Fruit fly (Drosophila melanogaster) whole organism, wandering third instar larva: ENCODE results near the gene CG34307.

Source experiments
- Abd-B ChIP-seq: fragments of >200 bp; optimal IDR thresholded peaks from 2 replicates; lab custom pipeline; 2017; ENCODE audit warnings: missing biosample characterization, missing genetic modification characterization
- CG32264 ChIP-seq: fragments of 200-800 bp; sonication (Bioruptor generic); optimal IDR thresholded peaks from 2 replicates; lab custom pipeline; 2016; ENCODE audit warnings: missing biosample characterization, missing genetic modification characterization
- CG9705 ChIP-seq: fragments of 200-800 bp; sonication (Bioruptor generic); optimal IDR thresholded peaks from 2 replicates; lab custom pipeline; 2018; ENCODE audit warnings: missing biosample characterization, mild to moderate bottlenecking, missing genetic modification characterization
- CrebA ChIP-seq: fragments of 200-800 bp; sonication (Bioruptor generic); optimal IDR thresholded peaks from 2 replicates; lab custom pipeline; 2016; ENCODE audit warnings: missing biosample characterization, mild to moderate bottlenecking, missing genetic modification characterization, borderline replicate concordance
- Dfd ChIP-seq: fragments of >200 bp; optimal IDR thresholded peaks from 2 replicates; lab custom pipeline; 2017; ENCODE audit warnings: missing biosample characterization, missing genetic modification characterization
- Dif ChIP-seq: fragments of 200-275, 200-300 bp; sonication (Bioruptor generic); optimal IDR thresholded peaks from 2 replicates; lab custom pipeline; 2018; ENCODE audit warnings: missing biosample characterization, missing genetic modification characterization; ENCODE audit not compliant: partially characterized antibody
- GATAd ChIP-seq: sonication (Bioruptor generic); optimal IDR thresholded peaks from 2 replicates; lab custom pipeline; 2016; ENCODE audit warnings: missing biosample characterization, missing genetic modification characterization
- HLH106 ChIP-seq: fragments of 200-800 bp; optimal IDR thresholded peaks from 3 replicates; lab custom pipeline; 2019; ENCODE audit warnings: missing biosample characterization, mild to moderate bottlenecking, missing genetic modification characterization, moderate library complexity
- Hnf4 ChIP-seq: fragments of 200-800 bp; sonication (Bioruptor generic); optimal IDR thresholded peaks from 2 replicates; lab custom pipeline; 2016; ENCODE audit warnings: missing biosample characterization, mild to moderate bottlenecking, missing genetic modification characterization
- Hr78 ChIP-seq: fragments of >200 bp; optimal IDR thresholded peaks from 2 replicates; lab custom pipeline; 2017; ENCODE audit warnings: missing biosample characterization, missing genetic modification characterization
- Hr83 ChIP-seq: fragments of 200-300 bp; sonication (Bioruptor generic); optimal IDR thresholded peaks from 2 replicates; lab custom pipeline; 2016; ENCODE audit warnings: missing biosample characterization, mild to moderate bottlenecking, missing genetic modification characterization, moderate library complexity; ENCODE audit not compliant: poor library complexity, severe bottlenecking
- Jra ChIP-seq: sonication (Bioruptor generic); optimal IDR thresholded peaks from 2 replicates; lab custom pipeline; 2016; ENCODE audit warnings: missing biosample characterization, missing genetic modification characterization
- Mio ChIP-seq: sonication (Bioruptor generic); optimal IDR thresholded peaks from 2 replicates; lab custom pipeline; 2016; ENCODE audit warnings: missing biosample characterization, missing genetic modification characterization
- Myc ChIP-seq: fragments of >200 bp; optimal IDR thresholded peaks from 2 replicates; lab custom pipeline; 2017
- N ChIP-seq: fragments of >200 bp; optimal IDR thresholded peaks from 2 replicates; lab custom pipeline; 2018; ENCODE audit warnings: missing biosample characterization, missing external identifiers, missing genetic modification characterization
- OdsH ChIP-seq: fragments of 200-800 bp; sonication (Bioruptor generic); optimal IDR thresholded peaks from 2 replicates; lab custom pipeline; 2016; ENCODE audit warnings: missing biosample characterization, mild to moderate bottlenecking, missing genetic modification characterization
- Rel ChIP-seq, 2 experiments: fragments of 200-800 bp; sonication (Bioruptor generic) in 1 of 2; optimal IDR thresholded peaks; 2 replicates in 1 of 2; 3 replicates in 1 of 2; lab custom pipeline; 2016 to 2019; ENCODE audit warnings: mild to moderate bottlenecking in 2 of 2, missing biosample characterization in 2 of 2, missing genetic modification characterization in 2 of 2, moderate library complexity in 1 of 2
- Sp1 ChIP-seq: fragments of 200-800 bp; sonication (Bioruptor generic); optimal IDR thresholded peaks from 3 replicates; lab custom pipeline; 2019; ENCODE audit warnings: missing biosample characterization, mild to moderate bottlenecking, missing genetic modification characterization, moderate library complexity
- Vsx2 ChIP-seq: fragments of 200-300, 225-300 bp; sonication (Bioruptor generic); optimal IDR thresholded peaks from 2 replicates; lab custom pipeline; 2018; ENCODE audit warnings: missing biosample characterization, missing genetic modification characterization; ENCODE audit not compliant: partially characterized antibody
- br ChIP-seq: fragments of 200-800 bp; sonication (Bioruptor generic); optimal IDR thresholded peaks from 2 replicates; lab custom pipeline; 2016; ENCODE audit warnings: missing biosample characterization, missing genetic modification characterization
- brk ChIP-seq: fragments of 200-800 bp; sonication (Bioruptor generic); optimal IDR thresholded peaks from 2 replicates; lab custom pipeline; 2016; ENCODE audit warnings: missing biosample characterization, mild to moderate bottlenecking, missing genetic modification characterization
- dl ChIP-seq, 2 experiments: fragments of 175-275, 200-275 bp in 1 of 2; fragments of 200-275 bp in 1 of 2; sonication (Bioruptor generic); optimal IDR thresholded peaks; lab custom pipeline; 2018; ENCODE audit warnings: mild to moderate bottlenecking in 2 of 2, missing biosample characterization in 2 of 2, missing genetic modification characterization in 2 of 2, moderate library complexity in 2 of 2; ENCODE audit not compliant: partially characterized antibody in 2 of 2, insufficient read depth in 1 of 2
- dmrt93B ChIP-seq: fragments of 200-800 bp; sonication (Bioruptor generic); optimal IDR thresholded peaks from 2 replicates; lab custom pipeline; 2018; ENCODE audit warnings: missing biosample characterization, mild to moderate bottlenecking, missing genetic modification characterization
- dsf ChIP-seq: sonication (Bioruptor generic); optimal IDR thresholded peaks from 2 replicates; lab custom pipeline; 2016; ENCODE audit warnings: missing biosample characterization, missing genetic modification characterization, borderline replicate concordance
- ey ChIP-seq: fragments of 200-800 bp; sonication (Bioruptor generic); optimal IDR thresholded peaks from 2 replicates; lab custom pipeline; 2016; ENCODE audit warnings: missing biosample characterization, missing genetic modification characterization
- foxo ChIP-seq, 2 experiments: fragments of 200-800 bp; sonication (Bioruptor generic); optimal IDR thresholded peaks; 2 replicates in 1 of 2; 3 replicates in 1 of 2; lab custom pipeline; 2016 to 2017; ENCODE audit warnings: missing biosample characterization in 2 of 2, missing genetic modification characterization in 2 of 2
- fru ChIP-seq: fragments of 200-800 bp; sonication (Bioruptor generic); optimal IDR thresholded peaks from 3 replicates; lab custom pipeline; 2016; ENCODE audit warnings: missing biosample characterization, mild to moderate bottlenecking, missing genetic modification characterization
- h ChIP-seq: fragments of 200-800 bp; sonication (Bioruptor generic); optimal IDR thresholded peaks from 3 replicates; lab custom pipeline; 2016; ENCODE audit warnings: missing biosample characterization, mild to moderate bottlenecking, missing genetic modification characterization
- jim ChIP-seq: fragments of 175-275, 200-325 bp; sonication (Bioruptor generic); optimal IDR thresholded peaks from 2 replicates; lab custom pipeline; 2016; ENCODE audit warnings: missing biosample characterization, mild to moderate bottlenecking, missing genetic modification characterization
- lola ChIP-seq: fragments of >200 bp; optimal IDR thresholded peaks from 2 replicates; lab custom pipeline; 2017; ENCODE audit warnings: missing biosample characterization, missing genetic modification characterization
- pan ChIP-seq: fragments of >200 bp; optimal IDR thresholded peaks from 2 replicates; lab custom pipeline; 2017
- psq ChIP-seq: fragments of 200-800 bp; sonication (Bioruptor generic); optimal IDR thresholded peaks from 3 replicates; lab custom pipeline; 2017; ENCODE audit warnings: missing biosample characterization, mild to moderate bottlenecking, missing genetic modification characterization, moderate library complexity
- rgr ChIP-seq: fragments of 200-800 bp; sonication (Bioruptor generic); optimal IDR thresholded peaks from 3 replicates; lab custom pipeline; 2016; ENCODE audit warnings: missing biosample characterization, mild to moderate bottlenecking, missing genetic modification characterization
- sage ChIP-seq: fragments of 200-800 bp; sonication (Bioruptor generic); optimal IDR thresholded peaks from 2 replicates; lab custom pipeline; 2016; ENCODE audit warnings: missing biosample characterization, mild to moderate bottlenecking, missing genetic modification characterization
- sv ChIP-seq: fragments of 200-800 bp; sonication (Bioruptor generic); optimal IDR thresholded peaks from 3 replicates; lab custom pipeline; 2016; ENCODE audit warnings: missing biosample characterization, missing genetic modification characterization
- tai ChIP-seq: sonication (Bioruptor generic); optimal IDR thresholded peaks from 2 replicates; lab custom pipeline; 2016; ENCODE audit warnings: missing biosample characterization, missing genetic modification characterization
- usp ChIP-seq: fragments of >200 bp; optimal IDR thresholded peaks from 2 replicates; lab custom pipeline; 2017; ENCODE audit warnings: missing biosample characterization, missing genetic modification characterization
- woc ChIP-seq: sonication (Bioruptor generic); optimal IDR thresholded peaks from 2 replicates; lab custom pipeline; 2016; ENCODE audit warnings: missing biosample characterization, mild to moderate bottlenecking, missing genetic modification characterization

CG34307 gene

dm6 chr3R:11883129-11883528, 14.3 kb upstream of the CG34307 start:
- no peak for TF ChIP-seq Jra (GFP tag; lab: Kevin White, UChicago)
- TF ChIP-seq Dif (GFP tag; lab: Kevin White, UChicago) = no peak
- no peak for TF ChIP-seq br (GFP tag; lab: Kevin White, UChicago)
- no peak for TF ChIP-seq rgr (GFP tag; lab: Kevin White, UChicago)
- no peak for TF ChIP-seq Dfd
- no peak for TF ChIP-seq fru
- TF ChIP-seq Rel (GFP tag; optimal IDR thresholded peaks at IDR 0.05; lab: Kevin White, UChicago) = no peak
- no peak for TF ChIP-seq Rel (tag; optimal IDR thresholded peaks at IDR 0.05; lab: Kevin White, UChicago)
- TF ChIP-seq pan (lab: Kevin White, UChicago) = no peak
- no peak for TF ChIP-seq dmrt93B (GFP tag; lab: Kevin White, UChicago)
- no peak for TF ChIP-seq sage
- no peak for TF ChIP-seq CG9705 (GFP tag; lab: Kevin White, UChicago)
- no peak for TF ChIP-seq Hnf4 (GFP tag; lab: Kevin White, UChicago)
- no peak for TF ChIP-seq GATAd (GFP tag; lab: Kevin White, UChicago)
- TF ChIP-seq Sp1 (GFP tag; lab: Kevin White, UChicago) = no peak
- no peak for TF ChIP-seq Hr83 (GFP tag; lab: Kevin White, UChicago)
- no peak for TF ChIP-seq sv
- TF ChIP-seq brk (GFP tag; lab: Kevin White, UChicago) = no peak
- no peak for TF ChIP-seq h (GFP tag; lab: Kevin White, UChicago)

dm6 chr3R:11887114-11888037, 10.0 kb upstream of the CG34307 start, which contains the start of gene mthl5:
TSS of gene mthl5 (minus strand) at chr3R:11887168.
- TF ChIP-seq CG9705 (GFP tag; lab: Kevin White, UChicago) = peak; percentile 71
- TF ChIP-seq dmrt93B (GFP tag; lab: Kevin White, UChicago) = peak; percentile 84
- peak; percentile 94 for TF ChIP-seq h (GFP tag; lab: Kevin White, UChicago)
- TF ChIP-seq ey (GFP tag; lab: Kevin White, UChicago) = peak; percentile 93
- no peak for TF ChIP-seq CG32264 (GFP tag; lab: Kevin White, UChicago)
- TF ChIP-seq usp (GFP tag; lab: Kevin White, UChicago) = no peak
- no peak for TF ChIP-seq Hr78 (GFP tag; lab: Kevin White, UChicago)
- TF ChIP-seq brk (GFP tag; lab: Kevin White, UChicago) = peak; percentile 59
- peak in 1 of 2 experiments; percentile 92 for TF ChIP-seq foxo (GFP tag; optimal IDR thresholded peaks at IDR 0.05; lab: Kevin White, UChicago)
- peak; percentile 90 for TF ChIP-seq Sp1 (GFP tag; lab: Kevin White, UChicago)
- TF ChIP-seq CrebA = no peak
- TF ChIP-seq Dfd = no peak
- TF ChIP-seq Jra (GFP tag; lab: Kevin White, UChicago) = peak; percentile 19
- TF ChIP-seq OdsH = peak; percentile 93
- peak; percentile 95 to 97 for TF ChIP-seq dl (GFP tag; optimal IDR thresholded peaks at IDR 0.05; lab: Kevin White, UChicago; ENCODE audit: insufficient read depth in 1 of 2, partially characterized antibody in 2 of 2)
- TF ChIP-seq woc = peak; percentile 98
- peak; percentile 85 for TF ChIP-seq Vsx2 (GFP tag; lab: Kevin White, UChicago)
- no peak for TF ChIP-seq tai (GFP tag; lab: Kevin White, UChicago)
- peak; percentile 89 for TF ChIP-seq HLH106 (tag; lab: Kevin White, UChicago)
- TF ChIP-seq rgr (GFP tag; lab: Kevin White, UChicago) = peak; percentile 88
- peak; percentile 75 for TF ChIP-seq Hnf4 (GFP tag; lab: Kevin White, UChicago)
- peak; percentile 51 for TF ChIP-seq Hr83 (GFP tag; lab: Kevin White, UChicago)
- TF ChIP-seq lola = no peak
- TF ChIP-seq Dif (GFP tag; lab: Kevin White, UChicago) = peak; percentile 97
- peak; percentile 72 for TF ChIP-seq Mio (GFP tag; lab: Kevin White, UChicago)
- no peak for TF ChIP-seq N (GFP tag; lab: Kevin White, UChicago)
- TF ChIP-seq pan (lab: Kevin White, UChicago) = no peak
- no peak for TF ChIP-seq dsf (GFP tag; lab: Kevin White, UChicago)
- no peak for TF ChIP-seq Myc (lab: Kevin White, UChicago)
- no peak for TF ChIP-seq jim
- peak; percentile 51 for TF ChIP-seq sage
- TF ChIP-seq psq (GFP tag; lab: Kevin White, UChicago) = peak; percentile 88
- TF ChIP-seq Abd-B (GFP tag; lab: Kevin White, UChicago) = no peak
- peak; percentile 60 for TF ChIP-seq Rel (GFP tag; optimal IDR thresholded peaks at IDR 0.05; lab: Kevin White, UChicago)
- TF ChIP-seq Rel (tag; optimal IDR thresholded peaks at IDR 0.05; lab: Kevin White, UChicago) = peak; percentile 79
- TF ChIP-seq br (GFP tag; lab: Kevin White, UChicago) = peak; percentile 94
- TF ChIP-seq fru = peak; percentile 94
- TF ChIP-seq sv = peak; percentile 75
- TF ChIP-seq GATAd (GFP tag; lab: Kevin White, UChicago) = no peak
